Fruit fly (Drosophila melanogaster) whole organism, embryonic: ENCODE data around the gene Tlk.
A peak's percentile ranks its signal among the peaks of the same experiment; 100 is the strongest.

Experiments
- Abd-B ChIP-seq: fragments of 200-800 bp; sonication (Bioruptor generic); optimal IDR thresholded peaks from 2 replicates; lab custom pipeline; 2018; ENCODE audit warnings: missing biosample characterization, mild to moderate bottlenecking, missing genetic modification characterization, moderate library complexity
- CG10147 ChIP-seq: fragments of 200-800 bp; sonication (Bioruptor generic); optimal IDR thresholded peaks from 2 replicates; lab custom pipeline; 2019; ENCODE audit warnings: missing biosample characterization, mild to moderate bottlenecking, missing genetic modification characterization, moderate library complexity
- CG10366 ChIP-seq: fragments of 200-800 bp; sonication (Bioruptor generic); IDR thresholded peaks from 2 replicates; pipeline ENCODE4 v1.3.6; 2022; ENCODE audit warnings: missing biosample characterization, missing genetic modification characterization
- CG10959 ChIP-seq: fragments of 200-800 bp; sonication (Bioruptor generic); IDR thresholded peaks from 2 replicates; pipeline ENCODE4 v1.3.6; 2022; ENCODE audit warnings: missing biosample characterization, missing genetic modification characterization
- CG12071 ChIP-seq: fragments of 200-800 bp; sonication (Bioruptor generic); optimal IDR thresholded peaks from 3 replicates; lab custom pipeline; 2018; ENCODE audit warnings: missing biosample characterization, mild to moderate bottlenecking, missing genetic modification characterization
- CG12104 ChIP-seq: fragments of 200-800 bp; sonication (Bioruptor generic); optimal IDR thresholded peaks from 3 replicates; lab custom pipeline; 2016; ENCODE audit warnings: missing biosample characterization, missing genetic modification characterization
- CG13624 ChIP-seq: fragments of 200-800 bp; sonication (Bioruptor generic); optimal IDR thresholded peaks from 2 replicates; lab custom pipeline; 2016; ENCODE audit warnings: missing biosample characterization, missing genetic modification characterization
- CG14441 ChIP-seq: fragments of 200-800 bp; sonication (Bioruptor generic); IDR thresholded peaks from 2 replicates; pipeline ENCODE4 v1.3.6; 2022; ENCODE audit warnings: missing biosample characterization, missing genetic modification characterization
- CG15514 ChIP-seq: fragments of 200-800 bp; sonication (Bioruptor generic); optimal IDR thresholded peaks from 3 replicates; lab custom pipeline; 2017; ENCODE audit warnings: missing biosample characterization, missing genetic modification characterization, mild to moderate bottlenecking, moderate library complexity, missing genetic modification reagents
- CG15696 ChIP-seq: fragments of 200-800 bp; sonication (Bioruptor generic); optimal IDR thresholded peaks from 2 replicates; lab custom pipeline; 2019; ENCODE audit warnings: missing biosample characterization, mild to moderate bottlenecking, missing genetic modification characterization, moderate library complexity
- CG16815 ChIP-seq: fragments of 200-800 bp; sonication (Bioruptor generic); optimal IDR thresholded peaks from 3 replicates; lab custom pipeline; 2017; ENCODE audit warnings: missing biosample characterization, mild to moderate bottlenecking, missing genetic modification characterization
- CG17829 ChIP-seq: fragments of 200-800 bp; optimal IDR thresholded peaks from 2 replicates; lab custom pipeline; 2019; ENCODE audit warnings: missing biosample characterization, mild to moderate bottlenecking, missing genetic modification characterization, moderate library complexity
- CG1792 ChIP-seq: fragments of 200-800 bp; sonication (Bioruptor generic); optimal IDR thresholded peaks from 2 replicates; lab custom pipeline; 2016; ENCODE audit warnings: missing biosample characterization, missing genetic modification characterization
- CG2120 ChIP-seq: fragments of 200-800 bp; sonication (Bioruptor generic); optimal IDR thresholded peaks from 3 replicates; lab custom pipeline; 2016; ENCODE audit warnings: missing biosample characterization, missing genetic modification characterization
- CG32767 ChIP-seq: fragments of 200-800 bp; sonication (Bioruptor generic); IDR thresholded peaks from 2 replicates; pipeline ENCODE4 v1.3.6; 2022; ENCODE audit warnings: missing biosample characterization, missing genetic modification characterization
- CG33557 ChIP-seq: fragments of 200-800 bp; sonication (Bioruptor generic); optimal IDR thresholded peaks from 2 replicates; lab custom pipeline; 2019; ENCODE audit warnings: missing biosample characterization, mild to moderate bottlenecking, missing genetic modification characterization, moderate library complexity
- CG4328 ChIP-seq: fragments of 200-800 bp; sonication (Bioruptor generic); optimal IDR thresholded peaks from 3 replicates; lab custom pipeline; 2017; ENCODE audit warnings: missing biosample characterization, missing genetic modification reagents, missing genetic modification characterization
- CG6765 ChIP-seq: fragments of 200-800 bp; sonication (Bioruptor generic); optimal IDR thresholded peaks from 3 replicates; lab custom pipeline; 2017; ENCODE audit warnings: missing biosample characterization, mild to moderate bottlenecking, missing genetic modification characterization
- CG8388 ChIP-seq: fragments of 200-800 bp; sonication (Bioruptor generic); optimal IDR thresholded peaks from 2 replicates; lab custom pipeline; 2019; ENCODE audit warnings: missing biosample characterization, mild to moderate bottlenecking, missing genetic modification characterization, moderate library complexity
- CG9817 ChIP-seq: fragments of 200-800 bp; sonication (Bioruptor generic); optimal IDR thresholded peaks from 2 replicates; lab custom pipeline; 2018; ENCODE audit warnings: missing biosample characterization, mild to moderate bottlenecking, missing genetic modification characterization, moderate library complexity
- CG9876 ChIP-seq: fragments of 200-800 bp; sonication (Bioruptor generic); optimal IDR thresholded peaks from 2 replicates; lab custom pipeline; 2016; ENCODE audit warnings: missing biosample characterization, missing genetic modification characterization
- Chrac-16 ChIP-seq: fragments of 200-800 bp; sonication (Bioruptor generic); optimal IDR thresholded peaks from 3 replicates; lab custom pipeline; 2016; ENCODE audit warnings: missing biosample characterization, missing genetic modification characterization
- CoRest ChIP-seq: fragments of 200-800 bp; sonication (Bioruptor generic); optimal IDR thresholded peaks from 3 replicates; lab custom pipeline; 2018; ENCODE audit warnings: missing biosample characterization, mild to moderate bottlenecking, missing genetic modification characterization, moderate library complexity
- Eip74EF ChIP-seq, 2 experiments: fragments of 200-800 bp in 1 of 2; fragments of >200 bp in 1 of 2; sonication (Bioruptor generic) in 1 of 2; optimal IDR thresholded peaks; 2 replicates each; lab custom pipeline; 2017 to 2019; ENCODE audit warnings: missing biosample characterization in 2 of 2, missing genetic modification characterization in 2 of 2, mild to moderate bottlenecking in 1 of 2, moderate library complexity in 1 of 2
- GATAe ChIP-seq: fragments of 200-800 bp; sonication (Bioruptor generic); conservative IDR thresholded peaks from 2 replicates; pipeline ENCODE4 v1.3.6; 2022; ENCODE audit warnings: missing biosample characterization, missing genetic modification characterization
- Gsc ChIP-seq: fragments of 200-800 bp; sonication (Bioruptor generic); IDR thresholded peaks from 2 replicates; pipeline ENCODE4 v1.3.6; 2022; ENCODE audit warnings: missing biosample characterization, missing genetic modification characterization
- Hr39 ChIP-seq: fragments of >200 bp; optimal IDR thresholded peaks from 2 replicates; lab custom pipeline; 2017
- Lpt ChIP-seq: fragments of >200 bp; optimal IDR thresholded peaks from 2 replicates; lab custom pipeline; 2018; ENCODE audit warnings: missing biosample characterization, missing genetic modification characterization
- Max ChIP-seq: fragments of 200-800 bp; sonication (Bioruptor generic); optimal IDR thresholded peaks from 2 replicates; lab custom pipeline; 2016; ENCODE audit warnings: missing biosample characterization, mild to moderate bottlenecking, missing genetic modification characterization
- abd-A ChIP-seq: fragments of 200-800 bp; sonication (Bioruptor generic); optimal IDR thresholded peaks from 3 replicates; lab custom pipeline; 2019; ENCODE audit warnings: missing biosample characterization, mild to moderate bottlenecking, missing genetic modification characterization, moderate library complexity
- az2 ChIP-seq: fragments of 200-800 bp; sonication (Bioruptor generic); optimal IDR thresholded peaks from 3 replicates; lab custom pipeline; 2016; ENCODE audit warnings: missing biosample characterization, missing genetic modification characterization
- bsh ChIP-seq, 2 experiments: fragments of 200-800 bp; sonication (Bioruptor generic); optimal IDR thresholded peaks; 2 replicates each; lab custom pipeline; 2017 to 2018; ENCODE audit warnings: mild to moderate bottlenecking in 2 of 2, missing biosample characterization in 2 of 2, missing genetic modification characterization in 2 of 2, moderate library complexity in 1 of 2
- da ChIP-seq: fragments of 200-800 bp; sonication (Bioruptor generic); optimal IDR thresholded peaks from 2 replicates; lab custom pipeline; 2016; ENCODE audit warnings: missing biosample characterization, missing genetic modification characterization
- dmrt11E ChIP-seq: fragments of 200-800 bp; sonication (Bioruptor generic); optimal IDR thresholded peaks from 3 replicates; lab custom pipeline; 2018; ENCODE audit warnings: missing biosample characterization, mild to moderate bottlenecking, missing genetic modification characterization, moderate library complexity
- emc ChIP-seq: fragments of 200-800 bp; sonication (Bioruptor generic); optimal IDR thresholded peaks from 2 replicates; lab custom pipeline; 2016; ENCODE audit warnings: missing biosample characterization, missing genetic modification characterization
- ewg ChIP-seq: fragments of 200-800 bp; sonication (Bioruptor generic); optimal IDR thresholded peaks from 3 replicates; lab custom pipeline; 2017; ENCODE audit warnings: mild to moderate bottlenecking, missing biosample characterization, missing genetic modification reagents, missing genetic modification characterization
- gcm ChIP-seq: fragments of 200-800 bp; sonication (Bioruptor generic); optimal IDR thresholded peaks from 2 replicates; lab custom pipeline; 2019; ENCODE audit warnings: missing biosample characterization, mild to moderate bottlenecking, missing genetic modification characterization, moderate library complexity
- gem ChIP-seq: fragments of 200-800 bp; sonication (Bioruptor generic); optimal IDR thresholded peaks from 2 replicates; lab custom pipeline; 2019; ENCODE audit warnings: missing biosample characterization, mild to moderate bottlenecking, missing genetic modification characterization, moderate library complexity
- jumu ChIP-seq: fragments of 200-800 bp; sonication (Bioruptor generic); optimal IDR thresholded peaks from 3 replicates; lab custom pipeline; 2016; ENCODE audit warnings: missing biosample characterization, missing genetic modification characterization
- lilli ChIP-seq: fragments of 200-800 bp; sonication (Bioruptor generic); optimal IDR thresholded peaks from 3 replicates; lab custom pipeline; 2016; ENCODE audit warnings: missing biosample characterization, missing genetic modification characterization
- mam ChIP-seq: fragments of 200-800 bp; sonication (Bioruptor generic); optimal IDR thresholded peaks from 3 replicates; lab custom pipeline; 2016; ENCODE audit warnings: missing biosample characterization, missing genetic modification characterization
- nau ChIP-seq: fragments of 200-800 bp; sonication (Bioruptor generic); optimal IDR thresholded peaks from 3 replicates; lab custom pipeline; 2017; ENCODE audit warnings: missing biosample characterization, mild to moderate bottlenecking, missing genetic modification characterization, missing genetic modification reagents
- nom ChIP-seq: fragments of 200-800 bp; sonication (Bioruptor generic); optimal IDR thresholded peaks from 2 replicates; lab custom pipeline; 2017; ENCODE audit warnings: missing biosample characterization, missing genetic modification characterization, mild to moderate bottlenecking, moderate library complexity, missing genetic modification reagents
- pan ChIP-seq, 4 experiments: fragments of >200 bp in 3 of 4; fragments of 200-800 bp in 1 of 4; sonication (Bioruptor generic) in 1 of 4; optimal IDR thresholded peaks in 3 of 4; IDR thresholded peaks in 1 of 4; 2 replicates each; pipeline versions ENCODE4 v1.3.6 to Lab custom; 2017 to 2022; ENCODE audit warnings: missing biosample characterization in 2 of 4, missing genetic modification characterization in 2 of 4, mixed read lengths in 1 of 4
- pho ChIP-seq: fragments of 200-800 bp; sonication (Bioruptor generic); optimal IDR thresholded peaks from 2 replicates; lab custom pipeline; 2016; ENCODE audit warnings: missing biosample characterization, missing genetic modification characterization
- rib ChIP-seq: fragments of 200-800 bp; sonication (Bioruptor generic); IDR thresholded peaks from 2 replicates; pipeline ENCODE4 v1.3.6; 2022; ENCODE audit warnings: missing biosample characterization, missing genetic modification characterization
- salm ChIP-seq: fragments of 200-800 bp; sonication (Bioruptor generic); optimal IDR thresholded peaks from 2 replicates; lab custom pipeline; 2018; ENCODE audit warnings: missing biosample characterization, mild to moderate bottlenecking, missing genetic modification characterization
- stwl ChIP-seq: fragments of 200-800 bp; sonication (Bioruptor generic); optimal IDR thresholded peaks from 3 replicates; lab custom pipeline; 2018; ENCODE audit warnings: missing biosample characterization, mild to moderate bottlenecking, missing genetic modification characterization, moderate library complexity
- trem ChIP-seq: fragments of 200-800 bp; optimal IDR thresholded peaks from 3 replicates; lab custom pipeline; 2019; ENCODE audit warnings: missing biosample characterization, mild to moderate bottlenecking, missing genetic modification characterization, moderate library complexity
- tup ChIP-seq: fragments of 200-800 bp; sonication (Bioruptor generic); optimal IDR thresholded peaks from 2 replicates; lab custom pipeline; 2016; ENCODE audit warnings: missing biosample characterization, mild to moderate bottlenecking, missing genetic modification characterization, moderate library complexity

The Tlk gene

DNA sequence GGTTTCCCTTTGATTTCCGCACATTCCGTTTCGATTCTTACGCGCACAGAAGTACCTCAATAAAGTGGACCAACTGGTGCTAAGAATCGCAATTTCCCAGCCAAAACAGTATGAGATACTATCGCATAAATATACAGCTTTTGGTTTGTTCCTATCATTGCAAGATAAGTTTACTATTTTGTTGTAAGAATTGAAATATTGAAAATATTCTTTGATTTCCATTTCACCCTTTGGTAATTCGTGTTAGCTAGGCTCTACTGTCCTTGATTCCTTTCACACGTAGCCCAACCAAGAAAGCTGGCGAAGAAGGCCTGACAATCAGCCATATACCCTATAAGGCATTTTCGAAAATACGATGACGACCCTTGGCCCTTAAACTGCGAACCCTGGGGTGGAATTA is 29.2 kb upstream of the Tlk start (continued):
- TF ChIP-seq nom, result no peak
- peak; percentile 10 for TF ChIP-seq CG10147 (GFP tag; lab: Kevin White, UChicago)
- peak; percentile 18 for TF ChIP-seq ewg (GFP tag; lab: Kevin White, UChicago)
- TF ChIP-seq CG14441 (GFP tag; lab: Robert Waterston, UW), result peak; percentile 36; the same call in 1 of the 2 replicates
- TF ChIP-seq tup (GFP tag; lab: Kevin White, UChicago), result no peak
- peak in 1 of 2 experiments; percentile 58 for TF ChIP-seq bsh (GFP tag; optimal IDR thresholded peaks at IDR 0.05; lab: Kevin White, UChicago)
- TF ChIP-seq mam, result peak; percentile 32
- TF ChIP-seq abd-A (tag; lab: Kevin White, UChicago), result peak; percentile 11
- TF ChIP-seq CG6765, result no peak
- TF ChIP-seq CG15514, result peak; percentile 29
- TF ChIP-seq CG33557, result peak; percentile 37
- TF ChIP-seq emc (GFP tag; lab: Kevin White, UChicago), result no peak
- no peak for TF ChIP-seq CG32767 (GFP tag; lab: Robert Waterston, UW)
- peak; percentile 27 for TF ChIP-seq nau (GFP tag; lab: Kevin White, UChicago)
- no peak for TF ChIP-seq CG4328 (GFP tag; lab: Kevin White, UChicago)
- TF ChIP-seq da (GFP tag; lab: Kevin White, UChicago), result no peak
- no peak for TF ChIP-seq stwl (tag; lab: Kevin White, UChicago)
- TF ChIP-seq CG10959 (GFP tag; lab: Robert Waterston, UW), result no peak; the same call in 1 of the 2 replicates
- no peak for TF ChIP-seq Hr39
- TF ChIP-seq GATAe, result no peak
- TF ChIP-seq CG9817, result peak; percentile 21
- peak; percentile 13 for TF ChIP-seq CG13624 (GFP tag; lab: Kevin White, UChicago)
- TF ChIP-seq CG2120, result peak; percentile 46
- no peak for TF ChIP-seq rib (GFP tag; lab: Robert Waterston, UW)
- TF ChIP-seq Abd-B (GFP tag; lab: Kevin White, UChicago), result peak; percentile 2
- TF ChIP-seq CG1792 (GFP tag; lab: Kevin White, UChicago), result no peak
- peak; percentile 15 for TF ChIP-seq pho
- peak; percentile 18 for TF ChIP-seq trem (tag; lab: Kevin White, UChicago)
- peak; percentile 34; the same call in 1 of the 2 replicates for TF ChIP-seq CG10366
- peak; percentile 7 for TF ChIP-seq CG12104 (GFP tag; lab: Kevin White, UChicago)
- peak; percentile 2 for TF ChIP-seq Max
- peak; percentile 43 for TF ChIP-seq CG8388
- peak; percentile 42 for TF ChIP-seq CG16815 (GFP tag; lab: Kevin White, UChicago)
- peak; percentile 37 for TF ChIP-seq lilli (GFP tag; lab: Kevin White, UChicago)
- peak; percentile 16 for TF ChIP-seq az2 (GFP tag; lab: Kevin White, UChicago)
- peak; percentile 22 for TF ChIP-seq jumu (GFP tag; lab: Kevin White, UChicago)
- peak; percentile 36 for TF ChIP-seq Chrac-16
- peak; percentile 46 for TF ChIP-seq CoRest (tag; lab: Kevin White, UChicago)
- TF ChIP-seq CG12071, result peak; percentile 38
- TF ChIP-seq Gsc (GFP tag; lab: Robert Waterston, UW), result no peak
- no peak for TF ChIP-seq CG9876 (GFP tag; lab: Kevin White, UChicago)
- no peak for TF ChIP-seq Lpt
- peak; percentile 35 for TF ChIP-seq CG15696
- TF ChIP-seq Eip74EF (GFP tag; optimal IDR thresholded peaks at IDR 0.05; lab: Kevin White, UChicago), result no peak
- peak; percentile 53 for TF ChIP-seq dmrt11E (tag; lab: Kevin White, UChicago)
- peak; percentile 52 for TF ChIP-seq CG17829 (tag; lab: Kevin White, UChicago)
- peak; percentile 7 for TF ChIP-seq gcm
- TF ChIP-seq gem (tag; lab: Kevin White, UChicago), result peak; percentile 66
- no peak for TF ChIP-seq pan (optimal IDR thresholded peaks at IDR 0.05; lab: Kevin White, UChicago)
- TF ChIP-seq pan (GFP tag; optimal IDR thresholded peaks at IDR 0.05 in 1 of 2, IDR thresholded peaks at IDR 0.05 in 1 of 2), result peak in 1 of 2 experiments; percentile 48
- no peak for TF ChIP-seq salm (tag; lab: Kevin White, UChicago)
